Worm (Caenorhabditis elegans): ENCODE data around the gene ztf-16.

DNA sequence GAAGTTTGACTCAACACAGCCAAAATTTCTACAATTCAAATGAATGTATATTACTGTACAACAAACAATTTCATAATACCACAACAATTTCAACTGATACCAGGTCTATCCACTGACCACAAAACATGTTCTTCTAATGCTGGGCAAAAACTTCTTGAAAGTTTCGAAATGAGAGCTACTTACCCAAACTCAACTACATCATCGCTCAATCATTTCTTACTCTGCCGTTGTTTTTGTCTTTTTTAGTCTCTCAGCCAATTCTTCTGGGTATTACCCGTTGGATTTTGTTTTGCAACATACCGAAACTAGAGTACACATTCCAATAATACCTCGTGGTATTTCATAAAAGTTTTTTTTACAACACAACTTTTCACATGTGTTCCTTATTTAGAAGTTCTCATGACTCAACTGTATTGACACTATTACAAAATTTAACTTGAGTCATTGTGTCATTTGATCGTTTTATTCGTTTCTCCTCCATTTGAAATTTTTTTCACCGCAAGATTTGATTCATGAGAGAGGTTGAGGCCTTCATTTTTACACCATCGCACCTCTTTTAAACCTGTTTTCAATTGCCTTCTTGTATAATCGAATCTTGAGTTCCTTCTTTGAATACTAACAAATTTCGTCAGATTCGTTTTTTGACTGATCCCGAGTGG is 28.1 kb downstream of the ztf-16 start, which contains the start of gene F43C9.2:
- TF ChIP-seq nhr-90 (tag; optimal IDR thresholded peaks at IDR 0.05) = no peak
- no peak for TF ChIP-seq rpc-1 (optimal IDR thresholded peaks at IDR 0.05)
- no peak for TF ChIP-seq rpc-1 (tag; optimal IDR thresholded peaks at IDR 0.05)
- TF ChIP-seq Y79H2A.3 (GFP tag; conservative IDR thresholded peaks at IDR 0.05) = no peak
- no peak for TF ChIP-seq dpff-1 (tag; optimal IDR thresholded peaks at IDR 0.05)
- TF ChIP-seq K11D2.4 (GFP tag; IDR thresholded peaks at IDR 0.05) = no peak
- no peak for TF ChIP-seq F33H1.4 (GFP tag; IDR thresholded peaks at IDR 0.05)
- TF ChIP-seq die-1 (tag; optimal IDR thresholded peaks at IDR 0.05) = no peak
- TF ChIP-seq sea-2 (GFP tag; IDR thresholded peaks at IDR 0.05) = no peak
- no peak for TF ChIP-seq dox-1 (GFP tag; IDR thresholded peaks at IDR 0.05)
- no peak for TF ChIP-seq nhr-120 (GFP tag; IDR thresholded peaks at IDR 0.05)
- TF ChIP-seq snpc-4 (GFP tag; optimal IDR thresholded peaks at IDR 0.05) = no peak
- no peak for TF ChIP-seq snpc-4 (tag; optimal IDR thresholded peaks at IDR 0.05)
- no peak for TF ChIP-seq ZK185.1 (tag; optimal IDR thresholded peaks at IDR 0.05; ENCODE audit: poor library complexity, severe bottlenecking)
- no peak for TF ChIP-seq ztf-3 (GFP tag; optimal IDR thresholded peaks at IDR 0.05)
- TF ChIP-seq pha-4 (tag; optimal IDR thresholded peaks at IDR 0.05) = no peak

Data from whole organism, young adult.